Fruit fly (Drosophila melanogaster) whole organism, embryonic: ENCODE data around the gene Toll-4.

Experiments
- Aef1 ChIP-seq: fragments of 200-800 bp; sonication (Bioruptor generic); IDR thresholded peaks from 3 replicates; pipeline ENCODE4 v1.3.6; 2022; ENCODE audit warnings: missing biosample characterization, missing genetic modification characterization
- Blimp-1 ChIP-seq: fragments of 200-800 bp; sonication (Bioruptor generic); optimal IDR thresholded peaks from 3 replicates; lab custom pipeline; 2018; ENCODE audit warnings: missing biosample characterization, missing genetic modification characterization, mild to moderate bottlenecking, moderate library complexity, missing genetic modification reagents
- CG10462 ChIP-seq: fragments of 200-800 bp; sonication (Bioruptor generic); optimal IDR thresholded peaks from 2 replicates; lab custom pipeline; 2016; ENCODE audit warnings: missing biosample characterization, missing genetic modification characterization
- CG10565 ChIP-seq: fragments of 200-800 bp; sonication (Bioruptor generic); optimal IDR thresholded peaks from 3 replicates; lab custom pipeline; 2016; ENCODE audit warnings: missing biosample characterization, mild to moderate bottlenecking, missing genetic modification characterization
- CG11093 ChIP-seq: fragments of 200-800 bp; sonication (Bioruptor generic); IDR thresholded peaks from 3 replicates; pipeline ENCODE4 v1.3.6; 2022; ENCODE audit warnings: missing biosample characterization, missing genetic modification characterization
- CG11723 ChIP-seq: fragments of 200-800 bp; sonication (Bioruptor generic); optimal IDR thresholded peaks from 2 replicates; lab custom pipeline; 2017; ENCODE audit warnings: missing biosample characterization, mild to moderate bottlenecking, missing genetic modification characterization
- CG12104 ChIP-seq: fragments of 200-800 bp; sonication (Bioruptor generic); optimal IDR thresholded peaks from 3 replicates; lab custom pipeline; 2016; ENCODE audit warnings: missing biosample characterization, missing genetic modification characterization
- CG12659 ChIP-seq: fragments of 200-800 bp; sonication (Bioruptor generic); optimal IDR thresholded peaks from 3 replicates; lab custom pipeline; 2017; ENCODE audit warnings: mild to moderate bottlenecking, missing biosample characterization, missing genetic modification reagents, missing genetic modification characterization
- CG12769 ChIP-seq: fragments of 200-800 bp; sonication (Bioruptor generic); optimal IDR thresholded peaks from 2 replicates; lab custom pipeline; 2019; ENCODE audit warnings: missing biosample characterization, mild to moderate bottlenecking, missing genetic modification characterization, moderate library complexity
- CG17359 ChIP-seq: fragments of 200-800 bp; sonication (Bioruptor generic); optimal IDR thresholded peaks from 3 replicates; lab custom pipeline; 2018; ENCODE audit warnings: missing biosample characterization, mild to moderate bottlenecking, missing genetic modification characterization, moderate library complexity
- CG17912 ChIP-seq: fragments of 200-800 bp; sonication (Bioruptor generic); optimal IDR thresholded peaks from 2 replicates; lab custom pipeline; 2018; ENCODE audit warnings: missing biosample characterization, mild to moderate bottlenecking, missing genetic modification characterization
- CG18599 ChIP-seq: fragments of 200-800 bp; sonication (Bioruptor generic); optimal IDR thresholded peaks from 3 replicates; lab custom pipeline; 2017; ENCODE audit warnings: missing biosample characterization, missing genetic modification characterization, mild to moderate bottlenecking, moderate library complexity, missing genetic modification reagents
- CG2120 ChIP-seq: fragments of 200-800 bp; sonication (Bioruptor generic); optimal IDR thresholded peaks from 3 replicates; lab custom pipeline; 2016; ENCODE audit warnings: missing biosample characterization, missing genetic modification characterization
- CG2889 ChIP-seq: fragments of 200-800 bp; sonication (Bioruptor generic); IDR thresholded peaks from 3 replicates; pipeline ENCODE4 v1.3.6; 2022; ENCODE audit warnings: missing biosample characterization, missing genetic modification characterization
- CG33557 ChIP-seq: fragments of 200-800 bp; sonication (Bioruptor generic); optimal IDR thresholded peaks from 2 replicates; lab custom pipeline; 2019; ENCODE audit warnings: missing biosample characterization, mild to moderate bottlenecking, missing genetic modification characterization, moderate library complexity
- CG34224 ChIP-seq: fragments of 200-800 bp; sonication (Bioruptor generic); IDR thresholded peaks from 3 replicates; pipeline ENCODE4 v1.3.6; 2022; ENCODE audit warnings: missing biosample characterization, missing genetic modification characterization; ENCODE audit not compliant: partially characterized antibody
- CG6689 ChIP-seq: fragments of 200-800 bp; sonication (Bioruptor generic); IDR thresholded peaks from 2 replicates; pipeline ENCODE4 v1.3.6; 2022; ENCODE audit warnings: missing biosample characterization, missing genetic modification characterization
- CG6765 ChIP-seq: fragments of 200-800 bp; sonication (Bioruptor generic); optimal IDR thresholded peaks from 3 replicates; lab custom pipeline; 2017; ENCODE audit warnings: missing biosample characterization, mild to moderate bottlenecking, missing genetic modification characterization
- CG6854 ChIP-seq: fragments of 200-800 bp; sonication (Bioruptor generic); optimal IDR thresholded peaks from 3 replicates; lab custom pipeline; 2017; ENCODE audit warnings: missing biosample characterization, mild to moderate bottlenecking, missing genetic modification characterization
- CG7928 ChIP-seq: fragments of 200-800 bp; sonication (Bioruptor generic); optimal IDR thresholded peaks from 2 replicates; lab custom pipeline; 2017; ENCODE audit warnings: missing biosample characterization, mild to moderate bottlenecking, missing genetic modification characterization
- Dek ChIP-seq: fragments of 200-800 bp; sonication (Bioruptor generic); optimal IDR thresholded peaks from 3 replicates; lab custom pipeline; 2019; ENCODE audit warnings: missing biosample characterization, mild to moderate bottlenecking, missing genetic modification characterization, moderate library complexity
- Dfd ChIP-seq, 2 experiments: fragments of >200 bp; optimal IDR thresholded peaks; 2 replicates each; lab custom pipeline; 2017; ENCODE audit warnings: missing biosample characterization in 2 of 2, missing genetic modification characterization in 2 of 2
- ERR ChIP-seq: fragments of 200-800 bp; sonication (Bioruptor generic); optimal IDR thresholded peaks from 2 replicates; lab custom pipeline; 2016; ENCODE audit warnings: missing biosample characterization, missing genetic modification characterization
- Ets97D ChIP-seq: fragments of 200-800 bp; sonication (Bioruptor generic); optimal IDR thresholded peaks from 3 replicates; lab custom pipeline; 2016; ENCODE audit warnings: missing biosample characterization, missing genetic modification characterization
- H15 ChIP-seq: fragments of 200-800 bp; sonication (Bioruptor generic); IDR thresholded peaks from 3 replicates; pipeline ENCODE4 v1.3.6; 2022; ENCODE audit warnings: missing biosample characterization, missing genetic modification characterization
- HLH3B ChIP-seq: fragments of 200-800 bp; sonication (Bioruptor generic); IDR thresholded peaks from 2 replicates; pipeline ENCODE4 v1.3.6; 2022; ENCODE audit warnings: missing biosample characterization, missing genetic modification characterization
- HmgZ ChIP-seq: fragments of 200-800 bp; sonication (Bioruptor generic); optimal IDR thresholded peaks from 2 replicates; lab custom pipeline; 2018; ENCODE audit warnings: missing biosample characterization, mild to moderate bottlenecking, missing genetic modification characterization
- Mad ChIP-seq: fragments of 200-800 bp; sonication (Bioruptor generic); optimal IDR thresholded peaks from 2 replicates; lab custom pipeline; 2016; ENCODE audit warnings: missing biosample characterization, missing genetic modification characterization
- NfI ChIP-seq: fragments of 200-800 bp; sonication (Bioruptor generic); optimal IDR thresholded peaks from 3 replicates; lab custom pipeline; 2018; ENCODE audit warnings: missing biosample characterization, mild to moderate bottlenecking, missing genetic modification characterization, moderate library complexity
- Oaz ChIP-seq: fragments of 200-800 bp; sonication (Bioruptor generic); IDR thresholded peaks from 2 replicates; pipeline ENCODE4 v1.3.6; 2022; ENCODE audit warnings: missing biosample characterization, missing genetic modification characterization
- Xbp1 ChIP-seq: fragments of 200-800 bp; sonication (Bioruptor generic); optimal IDR thresholded peaks from 3 replicates; lab custom pipeline; 2016; ENCODE audit warnings: missing biosample characterization, mild to moderate bottlenecking, missing genetic modification characterization
- bbx ChIP-seq: fragments of 200-800 bp; sonication (Bioruptor generic); IDR thresholded peaks from 2 replicates; pipeline ENCODE4 v1.3.6; 2022; ENCODE audit warnings: missing biosample characterization, missing genetic modification characterization; ENCODE audit not compliant: partially characterized antibody
- cato ChIP-seq: fragments of 200-800 bp; sonication (Bioruptor generic); optimal IDR thresholded peaks from 2 replicates; lab custom pipeline; 2016; ENCODE audit warnings: missing biosample characterization, missing genetic modification characterization, borderline replicate concordance
- caup ChIP-seq: fragments of 200-800 bp; sonication (Bioruptor generic); optimal IDR thresholded peaks from 3 replicates; lab custom pipeline; 2017; ENCODE audit warnings: missing biosample characterization, mild to moderate bottlenecking, missing genetic modification characterization, moderate library complexity; ENCODE audit not compliant: severe bottlenecking
- cg ChIP-seq: fragments of 200-800 bp; sonication (Bioruptor generic); optimal IDR thresholded peaks from 3 replicates; lab custom pipeline; 2019; ENCODE audit warnings: missing biosample characterization, mild to moderate bottlenecking, missing genetic modification characterization, moderate library complexity
- ci ChIP-seq: fragments of 200-800 bp; sonication (Bioruptor generic); IDR thresholded peaks from 3 replicates; pipeline ENCODE4 v1.3.6; 2022; ENCODE audit warnings: missing biosample characterization, missing genetic modification characterization
- dimm ChIP-seq: fragments of 200-800 bp; sonication (Bioruptor generic); IDR thresholded peaks from 2 replicates; pipeline ENCODE4 v1.3.6; 2022; ENCODE audit warnings: missing biosample characterization, missing genetic modification characterization
- ewg ChIP-seq: fragments of 200-800 bp; sonication (Bioruptor generic); optimal IDR thresholded peaks from 3 replicates; lab custom pipeline; 2017; ENCODE audit warnings: mild to moderate bottlenecking, missing biosample characterization, missing genetic modification reagents, missing genetic modification characterization
- her ChIP-seq: fragments of 200-800 bp; sonication (Bioruptor generic); optimal IDR thresholded peaks from 2 replicates; lab custom pipeline; 2016; ENCODE audit warnings: missing biosample characterization, missing genetic modification characterization
- lov ChIP-seq, 2 experiments: fragments of 200-800 bp in 1 of 2; fragments of >200 bp in 1 of 2; sonication (Bioruptor generic) in 1 of 2; IDR thresholded peaks in 1 of 2; optimal IDR thresholded peaks in 1 of 2; 2 replicates in 1 of 2; 3 replicates in 1 of 2; pipeline versions ENCODE4 v1.3.6 to Lab custom; 2017 to 2022; ENCODE audit warnings: missing biosample characterization in 1 of 2, missing genetic modification characterization in 1 of 2
- nerfin-1 ChIP-seq: fragments of 200-800 bp; sonication (Bioruptor generic); optimal IDR thresholded peaks from 3 replicates; lab custom pipeline; 2019; ENCODE audit warnings: missing biosample characterization, mild to moderate bottlenecking, missing genetic modification characterization, moderate library complexity
- pzg ChIP-seq: fragments of 200-800 bp; sonication (Bioruptor generic); optimal IDR thresholded peaks from 3 replicates; lab custom pipeline; 2018; ENCODE audit warnings: missing biosample characterization, mild to moderate bottlenecking, missing genetic modification characterization, moderate library complexity
- ranshi ChIP-seq: fragments of 200-800 bp; sonication (Bioruptor generic); IDR thresholded peaks from 2 replicates; pipeline ENCODE4 v1.3.6; 2022; ENCODE audit warnings: missing biosample characterization, missing genetic modification characterization
- sc ChIP-seq, 3 experiments: fragments of >200 bp in 2 of 3; fragments of 200-800 bp in 1 of 3; sonication (Bioruptor generic) in 1 of 3; optimal IDR thresholded peaks; 2 replicates in 2 of 3; 3 replicates in 1 of 3; lab custom pipeline; 2017; ENCODE audit warnings: mild to moderate bottlenecking in 1 of 3, missing biosample characterization in 1 of 3, missing genetic modification characterization in 1 of 3, missing genetic modification reagents in 1 of 3
- shn ChIP-seq: fragments of 200-800 bp; sonication (Bioruptor generic); optimal IDR thresholded peaks from 3 replicates; lab custom pipeline; 2016; ENCODE audit warnings: missing biosample characterization, missing genetic modification characterization
- slp2 ChIP-seq: fragments of 200-800 bp; sonication (Bioruptor generic); optimal IDR thresholded peaks from 2 replicates; lab custom pipeline; 2016; ENCODE audit warnings: missing biosample characterization, missing genetic modification characterization
- so ChIP-seq: fragments of 200-800 bp; sonication (Bioruptor generic); IDR thresholded peaks from 3 replicates; pipeline ENCODE4 v1.3.6; 2022; ENCODE audit warnings: missing biosample characterization, missing genetic modification characterization
- tio ChIP-seq: fragments of 200-800 bp; sonication (Bioruptor generic); optimal IDR thresholded peaks from 2 replicates; lab custom pipeline; 2017; ENCODE audit warnings: missing biosample characterization, missing genetic modification characterization, inconsistent platforms
- wdn ChIP-seq: fragments of 200-800 bp; sonication (Bioruptor generic); IDR thresholded peaks from 2 replicates; pipeline ENCODE4 v1.3.6; 2022; ENCODE audit warnings: missing biosample characterization, missing genetic modification characterization
- zf30C ChIP-seq: fragments of 200-800 bp; sonication (Bioruptor generic); optimal IDR thresholded peaks from 3 replicates; lab custom pipeline; 2018; ENCODE audit warnings: missing biosample characterization, mild to moderate bottlenecking, missing genetic modification characterization

The Toll-4 gene

DNA sequence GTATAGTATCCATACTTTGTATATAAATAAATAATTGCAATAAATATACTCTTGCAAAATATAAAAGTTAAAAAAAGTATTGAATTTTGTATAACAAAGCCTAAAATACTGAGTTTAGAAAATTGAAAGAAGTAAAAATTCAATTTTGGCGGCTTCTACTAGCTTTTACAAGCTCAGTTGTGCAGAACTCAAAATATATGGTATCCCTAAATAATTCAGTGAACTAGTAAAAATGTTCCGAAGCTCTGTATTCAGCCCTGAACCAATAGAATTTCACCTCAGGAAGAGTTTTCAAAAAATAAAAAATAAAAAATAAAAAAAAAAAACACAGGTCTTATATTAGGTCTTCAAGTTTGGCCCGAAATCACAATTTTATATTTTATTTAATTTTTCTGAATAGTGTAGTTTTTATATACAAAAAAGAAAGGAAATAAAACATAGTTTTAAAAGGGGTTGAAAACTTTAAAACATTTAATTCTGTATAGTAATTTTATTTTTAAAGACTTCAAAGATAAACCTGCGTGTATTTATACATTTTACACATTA, 5.7 kb downstream of the Toll-4 start (continued):
- TF ChIP-seq Xbp1 (GFP tag; lab: Kevin White, UChicago) (no peak), Dfd (GFP tag; optimal IDR thresholded peaks at IDR 0.05; lab: Kevin White, UChicago) (no peak), dimm (GFP tag; lab: Robert Waterston, UW) (no peak), ci (GFP tag; lab: Robert Waterston, UW) (no peak), CG6854 (GFP tag; lab: Kevin White, UChicago) (no peak), wdn (GFP tag; lab: Robert Waterston, UW) (no peak), her (GFP tag; lab: Kevin White, UChicago) (no peak), zf30C (GFP tag; lab: Kevin White, UChicago) (no peak), CG11723 (GFP tag; lab: Kevin White, UChicago) (no peak), CG10462 (GFP tag; lab: Kevin White, UChicago) (no peak), bbx (GFP tag; lab: Robert Waterston, UW) (no peak), CG2889 (no peak), CG7928 (GFP tag; lab: Kevin White, UChicago) (peak; percentile 93), CG2120 (GFP tag; lab: Kevin White, UChicago) (peak; percentile 1), CG34224 (GFP tag; lab: Robert Waterston, UW) (no peak), Oaz (GFP tag; lab: Robert Waterston, UW) (no peak), CG18599 (no peak), Dek (tag; lab: Kevin White, UChicago) (peak; percentile 52), lov (optimal IDR thresholded peaks at IDR 0.05; lab: Kevin White, UChicago) (no peak), lov (GFP tag; IDR thresholded peaks at IDR 0.05; lab: Robert Waterston, UW) (no peak), caup (no peak), CG17912 (GFP tag; lab: Kevin White, UChicago) (no peak), Aef1 (no peak), so (GFP tag; lab: Robert Waterston, UW) (no peak), Blimp-1 (GFP tag; lab: Kevin White, UChicago) (no peak), H15 (no peak), NfI (GFP tag; lab: Kevin White, UChicago) (no peak), ewg (GFP tag; lab: Kevin White, UChicago) (no peak), CG33557 (GFP tag; lab: Kevin White, UChicago) (no peak), HmgZ (tag; lab: Kevin White, UChicago) (no peak), CG12659 (GFP tag; lab: Kevin White, UChicago) (peak; percentile 3), tio (GFP tag; lab: Kevin White, UChicago) (no peak), CG11093 (no peak), CG17359 (tag; lab: Kevin White, UChicago) (no peak), CG12104 (no peak), CG10565 (GFP tag; lab: Kevin White, UChicago) (no peak), ranshi (GFP tag; lab: Robert Waterston, UW) (no peak), HLH3B (GFP tag; lab: Robert Waterston, UW) (no peak), CG6689 (no peak), cg (GFP tag; lab: Kevin White, UChicago) (no peak), Ets97D (GFP tag; lab: Kevin White, UChicago) (peak; percentile 90), nerfin-1 (tag; lab: Kevin White, UChicago) (no peak), ERR (no peak), cato (GFP tag; lab: Kevin White, UChicago) (no peak), slp2 (GFP tag; lab: Kevin White, UChicago) (no peak), sc (optimal IDR thresholded peaks at IDR 0.05; lab: Kevin White, UChicago) (no peak), sc (GFP tag; optimal IDR thresholded peaks at IDR 0.05; lab: Kevin White, UChicago) (no peak), Mad (GFP tag; lab: Kevin White, UChicago) (no peak), CG6765 (GFP tag; lab: Kevin White, UChicago) (no peak), shn (GFP tag; lab: Kevin White, UChicago) (no peak), pzg (GFP tag; lab: Kevin White, UChicago) (peak; percentile 40), CG12769 (no peak)
